Worm (Caenorhabditis elegans) whole organism, L2 larva: Measurements from ENCODE around the gene ced-11.

Experiments used
- C34F6.9 ChIP-seq: fragments of 150-350 bp; optimal IDR thresholded peaks from 2 replicates; lab custom pipeline; 2014; ENCODE audit warnings: missing biosample characterization, missing genetic modification characterization
- F13H6.1 ChIP-seq: sonication (generic microtip); optimal IDR thresholded peaks from 2 replicates; lab custom pipeline; 2016; ENCODE audit warnings: missing genetic modification characterization, missing compliant biosample characterization
- Y55F3AM.14 ChIP-seq: fragments of 200-800 bp; sonication (Bioruptor generic); optimal IDR thresholded peaks from 2 replicates; lab custom pipeline; 2018; ENCODE audit warnings: mild to moderate bottlenecking, missing genetic modification characterization, missing compliant biosample characterization
- ZK546.5 ChIP-seq: sonication (generic microtip); optimal IDR thresholded peaks from 2 replicates; lab custom pipeline; 2017; ENCODE audit warnings: missing biosample characterization, missing genetic modification characterization
- alr-1 ChIP-seq: fragments of 150-350 bp; optimal IDR thresholded peaks from 2 replicates; lab custom pipeline; 2014; ENCODE audit warnings: missing biosample characterization, missing genetic modification characterization
- aly-2 ChIP-seq: fragments of 150-350 bp; optimal IDR thresholded peaks from 2 replicates; lab custom pipeline; 2014; ENCODE audit warnings: missing biosample characterization, missing genetic modification characterization
- ama-1 ChIP-seq: fragments of 150-350 bp; optimal IDR thresholded peaks from 2 replicates; lab custom pipeline; 2018; ENCODE audit warnings: inconsistent platforms
- ceh-82 ChIP-seq: fragments of 150-350 bp; optimal IDR thresholded peaks from 2 replicates; lab custom pipeline; 2014; ENCODE audit warnings: missing biosample characterization, missing genetic modification characterization
- dmd-4 ChIP-seq: sonication (generic microtip); optimal IDR thresholded peaks from 2 replicates; lab custom pipeline; 2017; ENCODE audit warnings: missing biosample characterization, missing genetic modification characterization
- egl-27 ChIP-seq: sonication (generic microtip); optimal IDR thresholded peaks from 3 replicates; lab custom pipeline; 2017; ENCODE audit warnings: missing biosample characterization, missing genetic modification reagents, missing genetic modification characterization
- elt-3 ChIP-seq: sonication (generic microtip); optimal IDR thresholded peaks from 2 replicates; lab custom pipeline; 2017; ENCODE audit warnings: missing biosample characterization, missing genetic modification characterization
- gmeb-1 ChIP-seq: fragments of 150-350 bp; optimal IDR thresholded peaks from 2 replicates; lab custom pipeline; 2014; ENCODE audit warnings: missing biosample characterization, missing genetic modification characterization
- lin-11 ChIP-seq: fragments of 150-350 bp; sonication (generic microtip); optimal IDR thresholded peaks from 2 replicates; lab custom pipeline; 2014; ENCODE audit warnings: missing biosample characterization, missing genetic modification characterization, inconsistent platforms, mixed read lengths
- lin-13 ChIP-seq: fragments of 150-350 bp; optimal IDR thresholded peaks from 2 replicates; lab custom pipeline; 2014; ENCODE audit warnings: missing biosample characterization, missing genetic modification reagents, missing genetic modification characterization
- lsy-2 ChIP-seq, 2 experiments: fragments of 150-350 bp in 1 of 2; sonication (generic microtip) in 1 of 2; optimal IDR thresholded peaks; 2 replicates each; lab custom pipeline; 2014 to 2017; ENCODE audit warnings: missing biosample characterization in 2 of 2, missing genetic modification characterization in 2 of 2
- mab-5 ChIP-seq: fragments of 150-350 bp; optimal IDR thresholded peaks from 2 replicates; lab custom pipeline; 2014; ENCODE audit warnings: missing biosample characterization, missing genetic modification characterization
- mbf-1 ChIP-seq: sonication (generic microtip); optimal IDR thresholded peaks from 2 replicates; lab custom pipeline; 2017; ENCODE audit warnings: missing biosample characterization, missing genetic modification characterization
- mdl-1 ChIP-seq, 2 experiments: fragments of 150-350 bp in 1 of 2; sonication (generic microtip) in 1 of 2; optimal IDR thresholded peaks; 2 replicates each; lab custom pipeline; 2017; ENCODE audit warnings: missing biosample characterization in 2 of 2, missing genetic modification characterization in 2 of 2
- nhr-10 ChIP-seq: sonication (generic microtip); optimal IDR thresholded peaks from 2 replicates; lab custom pipeline; 2017; ENCODE audit warnings: missing biosample characterization, missing genetic modification characterization
- nhr-12 ChIP-seq: fragments of 150-350 bp; optimal IDR thresholded peaks from 2 replicates; lab custom pipeline; 2014; ENCODE audit warnings: missing biosample characterization, missing genetic modification characterization
- nhr-129 ChIP-seq: fragments of 150-350 bp; optimal IDR thresholded peaks from 2 replicates; lab custom pipeline; 2014; ENCODE audit warnings: missing biosample characterization, missing genetic modification characterization
- nhr-21 ChIP-seq: fragments of 150-350 bp; optimal IDR thresholded peaks from 2 replicates; lab custom pipeline; 2014; ENCODE audit warnings: missing biosample characterization, missing genetic modification characterization
- nhr-23 ChIP-seq: fragments of 150-350 bp; optimal IDR thresholded peaks from 2 replicates; lab custom pipeline; 2014; ENCODE audit warnings: missing biosample characterization, missing genetic modification reagents, missing genetic modification characterization
- nhr-25 ChIP-seq: fragments of 150-350 bp; sonication (generic microtip); optimal IDR thresholded peaks from 3 replicates; lab custom pipeline; 2014; ENCODE audit warnings: missing biosample characterization, missing genetic modification characterization
- nhr-6 ChIP-seq: fragments of 150-350 bp; optimal IDR thresholded peaks from 2 replicates; lab custom pipeline; 2014; ENCODE audit warnings: missing biosample characterization, missing genetic modification characterization
- peb-1 ChIP-seq: fragments of 150-350 bp; optimal IDR thresholded peaks from 2 replicates; lab custom pipeline; 2014; ENCODE audit warnings: missing biosample characterization, missing genetic modification characterization
- skn-1 ChIP-seq: sonication (generic microtip); optimal IDR thresholded peaks from 2 replicates; lab custom pipeline; 2017; ENCODE audit warnings: missing biosample characterization, missing genetic modification characterization
- sma-3 ChIP-seq: sonication (generic microtip); optimal IDR thresholded peaks from 2 replicates; lab custom pipeline; 2016; ENCODE audit warnings: missing genetic modification reagents, missing genetic modification characterization, missing compliant biosample characterization
- sma-9 ChIP-seq, 2 experiments: fragments of 150-350 bp in 1 of 2; sonication (generic microtip) in 1 of 2; optimal IDR thresholded peaks; 2 replicates each; lab custom pipeline; 2014 to 2016; ENCODE audit warnings: missing genetic modification characterization in 2 of 2, mild to moderate bottlenecking in 1 of 2, missing biosample characterization in 1 of 2, missing compliant biosample characterization in 1 of 2, missing genetic modification reagents in 1 of 2, moderate library complexity in 1 of 2
- snpc-4 ChIP-seq: fragments of 150-350 bp; optimal IDR thresholded peaks from 2 replicates; lab custom pipeline; 2014; ENCODE audit warnings: missing biosample characterization, missing genetic modification characterization
- unc-55 ChIP-seq: fragments of 150-350 bp; sonication (generic microtip); optimal IDR thresholded peaks from 3 replicates; lab custom pipeline; 2014; ENCODE audit warnings: missing biosample characterization, missing genetic modification reagents, missing genetic modification characterization
- unc-62 ChIP-seq: fragments of 150-350 bp; optimal IDR thresholded peaks from 2 replicates; lab custom pipeline; 2014; ENCODE audit warnings: missing biosample characterization, missing genetic modification reagents, missing genetic modification characterization
- zag-1 ChIP-seq: fragments of 150-350 bp; optimal IDR thresholded peaks from 2 replicates; lab custom pipeline; 2014; ENCODE audit warnings: missing biosample characterization, missing genetic modification characterization
- ztf-11 ChIP-seq: sonication (generic microtip); optimal IDR thresholded peaks from 2 replicates; lab custom pipeline; 2017; ENCODE audit warnings: missing biosample characterization, missing genetic modification characterization
- ztf-4 ChIP-seq: fragments of 150-350 bp; optimal IDR thresholded peaks from 2 replicates; lab custom pipeline; 2014; ENCODE audit warnings: missing biosample characterization, missing genetic modification characterization

The ced-11 gene

DNA sequence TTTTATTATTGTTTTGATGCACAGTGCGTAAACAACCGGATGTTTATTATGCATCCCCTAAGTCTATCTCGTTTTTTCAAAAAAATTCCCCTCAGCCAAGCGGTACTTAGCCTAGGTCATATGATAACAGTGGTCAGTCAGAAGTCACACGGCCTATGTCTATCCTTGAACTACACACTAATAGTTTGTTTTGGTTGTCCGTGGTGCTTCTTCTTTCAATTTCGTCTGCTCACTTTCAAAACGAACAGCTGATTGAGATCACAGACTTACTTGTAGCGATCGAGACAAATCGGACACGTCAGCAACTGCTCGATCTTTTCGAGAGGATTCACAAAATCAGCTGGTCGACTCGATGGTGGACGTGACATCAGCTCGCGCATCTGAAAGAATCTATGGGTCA lies 33.6 kb downstream of the ced-11 start:
- TF ChIP-seq aly-2 (tag; lab: Kevin White, UChicago) (no peak), nhr-129 (tag; lab: Kevin White, UChicago) (peak; percentile 69), lsy-2 (tag; optimal IDR thresholded peaks at IDR 0.05; lab: Kevin White, UChicago) (peak in 1 of 2 experiments; percentile 20)

DNA sequence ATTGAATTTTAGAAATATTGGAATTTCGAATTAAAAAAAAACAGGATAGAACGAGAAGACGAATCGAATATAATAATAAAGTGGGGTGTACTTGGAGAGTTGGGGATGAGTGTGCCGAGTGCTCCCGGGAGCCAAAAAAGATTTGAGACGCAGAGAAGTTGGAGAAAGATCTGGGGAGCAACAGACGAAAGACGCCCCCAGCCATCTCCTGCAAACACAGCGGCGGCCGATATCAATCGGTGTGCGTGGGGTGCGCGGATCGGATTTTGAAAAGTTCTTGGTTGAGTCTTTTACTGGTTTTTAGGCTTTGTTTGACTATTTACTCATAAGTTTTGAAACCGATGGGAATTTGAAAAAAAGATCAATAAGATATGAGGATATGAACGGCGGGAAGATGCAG lies 34.5 kb downstream of the ced-11 start, which contains the start of gene nhl-1:
Gene nhl-1 (minus strand): TSS at position 101 of the 400 bp plus-strand sequence.
- no peak for TF ChIP-seq sma-9 (GFP tag; optimal IDR thresholded peaks at IDR 0.05; lab: Kevin White, UChicago)
- no peak for TF ChIP-seq sma-9 (tag; optimal IDR thresholded peaks at IDR 0.05; lab: Kevin White, UChicago)

DNA sequence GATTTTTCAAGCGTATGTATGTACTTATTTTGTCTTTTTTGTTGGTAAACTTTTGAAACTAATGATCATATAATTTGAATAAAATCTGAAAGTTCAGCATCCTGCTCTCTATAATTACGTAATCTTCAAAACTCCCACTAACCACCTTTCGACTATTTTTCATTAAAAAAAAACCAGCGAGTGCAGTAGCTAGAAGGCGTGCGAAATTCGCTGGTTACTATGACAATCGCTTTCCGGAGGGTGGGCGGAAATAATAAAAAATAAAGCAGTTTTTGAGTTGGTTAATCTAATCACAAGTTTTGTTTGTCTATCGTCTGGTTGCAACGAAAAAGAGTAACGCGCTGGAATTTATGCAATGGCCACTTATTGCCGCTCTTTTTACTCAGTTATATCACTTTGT lies 35.4 kb downstream of the ced-11 start, which contains the start of gene irld-34:
Gene irld-34 (plus strand): TSS at position 301 of the 400 bp plus-strand sequence.
- no peak for TF ChIP-seq mbf-1 (tag; lab: Kevin White, UChicago)
- TF ChIP-seq F13H6.1 = no peak
- TF ChIP-seq egl-27 (tag; lab: Kevin White, UChicago) = no peak
- no peak for TF ChIP-seq nhr-23 (tag; lab: Kevin White, UChicago)
- no peak for TF ChIP-seq peb-1 (tag; lab: Kevin White, UChicago)
- no peak for TF ChIP-seq unc-55 (GFP tag; lab: Kevin White, UChicago)
- no peak for TF ChIP-seq nhr-21
- no peak for TF ChIP-seq gmeb-1 (tag; lab: Kevin White, UChicago)
- TF ChIP-seq Y55F3AM.14 (GFP tag; lab: Kevin White, UChicago) = no peak
- TF ChIP-seq ceh-82 (tag; lab: Kevin White, UChicago) = no peak
- TF ChIP-seq lin-11 (tag; lab: Kevin White, UChicago) = no peak
- TF ChIP-seq nhr-25 = no peak
- TF ChIP-seq mdl-1 (tag; optimal IDR thresholded peaks at IDR 0.05; lab: Kevin White, UChicago) = no peak
- no peak for TF ChIP-seq sma-3
- TF ChIP-seq lsy-2 (tag; optimal IDR thresholded peaks at IDR 0.05; lab: Kevin White, UChicago) = no peak
- TF ChIP-seq lin-13 (GFP tag; lab: Kevin White, UChicago) = no peak
- TF ChIP-seq nhr-12 (tag; lab: Kevin White, UChicago) = no peak
- no peak for TF ChIP-seq nhr-6 (tag; lab: Kevin White, UChicago)
- TF ChIP-seq aly-2 (tag; lab: Kevin White, UChicago) = no peak
- TF ChIP-seq ztf-4 (tag; lab: Kevin White, UChicago) = no peak
- TF ChIP-seq, all 48 proteins: peak for 0

DNA sequence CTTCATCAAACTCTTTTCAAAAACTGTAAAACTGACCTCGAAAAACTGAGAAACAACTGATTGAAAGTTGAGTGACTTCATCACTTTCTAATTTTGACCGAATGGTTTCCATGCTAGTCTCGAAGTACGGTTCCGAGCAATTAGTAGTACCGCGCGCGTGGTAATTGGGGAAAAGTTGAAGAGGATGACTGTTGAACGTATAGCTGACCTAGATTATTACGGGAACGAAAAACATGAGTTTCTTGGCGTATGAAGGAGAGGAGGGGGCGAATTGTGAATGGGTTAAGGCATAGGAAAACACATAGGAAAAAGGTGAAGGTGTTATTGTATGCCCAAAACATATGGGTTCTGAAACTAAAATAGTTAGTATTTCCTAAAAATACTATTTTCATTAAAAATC lies 42.2 kb downstream of the ced-11 start, which contains the start of gene ptr-9:
Gene ptr-9 (minus strand): TSS at position 101 of the 400 bp plus-strand sequence.
- TF ChIP-seq ztf-11 (tag; lab: Kevin White, UChicago) = no peak
- no peak for TF ChIP-seq elt-3
- TF ChIP-seq mdl-1 (tag; optimal IDR thresholded peaks at IDR 0.05; lab: Kevin White, UChicago) = no peak

DNA sequence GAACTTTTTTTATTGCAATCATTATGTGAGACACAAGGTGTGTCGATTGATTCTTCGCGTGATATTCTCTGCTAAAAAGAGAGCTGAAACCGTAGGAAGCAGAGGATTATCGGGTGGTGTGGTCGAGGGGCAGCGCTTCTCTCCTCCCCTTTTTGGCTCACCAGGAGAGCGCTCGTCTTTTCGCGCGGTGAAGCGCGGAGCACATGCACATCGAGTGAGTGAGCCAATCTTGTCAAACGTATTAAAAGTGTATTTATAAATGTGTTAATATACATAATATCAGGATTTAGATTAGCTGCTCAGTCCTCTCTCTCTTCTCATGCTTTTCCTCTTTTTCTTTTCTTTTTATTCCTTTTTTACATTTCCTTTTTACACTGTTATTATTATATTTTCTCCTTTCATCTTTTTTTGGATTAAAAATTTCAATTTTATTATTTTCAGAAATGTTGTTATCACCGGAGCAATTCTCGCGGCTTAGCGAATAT lies 43.3 kb downstream of the ced-11 start, which contains the start of gene dgk-3:
Gene dgk-3 (plus strand): TSS at position 435 of the 485 bp plus-strand sequence.
- no peak for TF ChIP-seq snpc-4 (tag; lab: Kevin White, UChicago)
- TF ChIP-seq sma-9 (GFP tag; optimal IDR thresholded peaks at IDR 0.05; lab: Kevin White, UChicago) = no peak
- no peak for TF ChIP-seq sma-9 (tag; optimal IDR thresholded peaks at IDR 0.05; lab: Kevin White, UChicago)
- TF ChIP-seq elt-3 = no peak
- TF ChIP-seq ZK546.5 (tag; lab: Kevin White, UChicago) = no peak
- TF ChIP-seq nhr-23 (tag; lab: Kevin White, UChicago) = no peak
- no peak for TF ChIP-seq unc-62 (GFP tag; lab: Kevin White, UChicago)
- TF ChIP-seq mab-5 (tag; lab: Kevin White, UChicago) = no peak
- no peak for TF ChIP-seq unc-55 (GFP tag; lab: Kevin White, UChicago)
- TF ChIP-seq nhr-21 = no peak
- no peak for TF ChIP-seq nhr-10 (tag; lab: Kevin White, UChicago)
- no peak for TF ChIP-seq alr-1
- TF ChIP-seq lin-13 (GFP tag; lab: Kevin White, UChicago) = no peak
- TF ChIP-seq peb-1 (tag; lab: Kevin White, UChicago) = no peak

DNA sequence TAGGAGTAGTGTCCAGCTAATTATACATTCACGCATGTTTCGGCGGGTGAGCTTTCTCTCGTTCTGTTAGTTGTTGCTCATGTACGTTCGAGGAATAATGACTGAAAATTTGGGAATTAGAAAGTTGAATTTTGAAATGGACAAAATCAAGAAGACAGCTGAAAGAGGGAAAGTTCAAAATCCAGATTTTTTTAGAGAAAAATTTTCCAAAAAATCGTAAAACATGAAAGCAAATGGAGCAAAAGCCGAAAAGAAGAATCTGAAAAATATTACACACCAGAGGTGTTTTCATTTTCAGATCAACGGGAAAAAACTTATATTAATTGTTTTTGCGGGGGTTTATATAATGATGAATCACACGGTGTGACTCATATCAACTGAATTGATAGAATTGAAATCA lies 53.3 kb downstream of the ced-11 start, which contains the start of gene ina-1:
Gene ina-1 (minus strand): TSS at position 101 of the 400 bp plus-strand sequence.
- no peak for TF ChIP-seq dmd-4 (tag; lab: Kevin White, UChicago)
- no peak for TF ChIP-seq lsy-2 (tag; optimal IDR thresholded peaks at IDR 0.05; lab: Kevin White, UChicago)
- no peak for TF ChIP-seq ama-1 (lab: Kevin White, UChicago)
- TF ChIP-seq Y55F3AM.14 (GFP tag; lab: Kevin White, UChicago) = no peak
- TF ChIP-seq C34F6.9 (tag; lab: Kevin White, UChicago) = no peak
- TF ChIP-seq egl-27 (tag; lab: Kevin White, UChicago) = no peak
- TF ChIP-seq zag-1 (tag; lab: Kevin White, UChicago) = no peak
- TF ChIP-seq skn-1 = no peak
- no peak for TF ChIP-seq ZK546.5 (tag; lab: Kevin White, UChicago)
- TF ChIP-seq, all 48 proteins: peak for 0
